Fruit fly (Drosophila melanogaster) whole organism, adult: ENCODE data around the gene Npc2f.

Experiments used
- CG11617 ChIP-seq: fragments of 200-800 bp; sonication (Bioruptor generic); optimal IDR thresholded peaks from 2 replicates; lab custom pipeline; 2017; ENCODE audit warnings: mild to moderate bottlenecking, missing biosample characterization, missing genetic modification reagents, missing genetic modification characterization
- CG12768 ChIP-seq: fragments of 200-800 bp; sonication (Bioruptor generic); optimal IDR thresholded peaks from 2 replicates; lab custom pipeline; 2017; ENCODE audit warnings: missing biosample characterization, missing genetic modification characterization, mild to moderate bottlenecking, moderate library complexity, missing genetic modification reagents
- CG14711 ChIP-seq: fragments of 200-800 bp; sonication (Bioruptor generic); optimal IDR thresholded peaks from 2 replicates; lab custom pipeline; 2018; ENCODE audit warnings: missing biosample characterization, mild to moderate bottlenecking, missing genetic modification characterization, moderate library complexity
- CG1620 ChIP-seq: fragments of 200-800 bp; sonication (Bioruptor generic); optimal IDR thresholded peaks from 2 replicates; lab custom pipeline; 2016; ENCODE audit warnings: missing biosample characterization, missing genetic modification characterization
- CG33017 ChIP-seq: fragments of 200-800 bp; sonication (Bioruptor generic); optimal IDR thresholded peaks from 2 replicates; lab custom pipeline; 2018; ENCODE audit warnings: missing biosample characterization, mild to moderate bottlenecking, missing genetic modification characterization, moderate library complexity
- CG5204 ChIP-seq: fragments of 200-800 bp; sonication (Bioruptor generic); optimal IDR thresholded peaks from 2 replicates; lab custom pipeline; 2016; ENCODE audit warnings: missing biosample characterization, missing genetic modification characterization
- CG7045 ChIP-seq: fragments of 200-800 bp; sonication (Bioruptor generic); optimal IDR thresholded peaks from 2 replicates; lab custom pipeline; 2017; ENCODE audit warnings: missing biosample characterization, mild to moderate bottlenecking, missing genetic modification characterization
- CG7101 ChIP-seq: fragments of 200-800 bp; sonication (Bioruptor generic); optimal IDR thresholded peaks from 2 replicates; lab custom pipeline; 2018; ENCODE audit warnings: missing biosample characterization, mild to moderate bottlenecking, missing genetic modification characterization, moderate library complexity
- Clk ChIP-seq: fragments of 200-800 bp; sonication (Bioruptor generic); optimal IDR thresholded peaks from 2 replicates; lab custom pipeline; 2017; ENCODE audit warnings: missing biosample characterization, missing genetic modification characterization
- Crg-1 ChIP-seq: fragments of 200-800 bp; sonication (Bioruptor generic); optimal IDR thresholded peaks from 2 replicates; lab custom pipeline; 2016; ENCODE audit warnings: missing biosample characterization, missing genetic modification characterization
- Hr96 ChIP-seq: fragments of 200-800 bp; sonication (Bioruptor generic); optimal IDR thresholded peaks from 2 replicates; lab custom pipeline; 2016; ENCODE audit warnings: missing biosample characterization, missing genetic modification characterization
- Mnt ChIP-seq: fragments of 200-800 bp; sonication (Bioruptor generic); optimal IDR thresholded peaks from 2 replicates; lab custom pipeline; 2016; ENCODE audit warnings: missing biosample characterization, mild to moderate bottlenecking, missing genetic modification characterization
- bab1 ChIP-seq: fragments of 200-800 bp; sonication (Bioruptor generic); optimal IDR thresholded peaks from 3 replicates; lab custom pipeline; 2019; ENCODE audit warnings: missing biosample characterization, mild to moderate bottlenecking, missing genetic modification characterization, moderate library complexity
- cic ChIP-seq: fragments of 200-800 bp; sonication (Bioruptor generic); optimal IDR thresholded peaks from 2 replicates; lab custom pipeline; 2017; ENCODE audit warnings: missing biosample characterization, mild to moderate bottlenecking, missing genetic modification characterization, moderate library complexity
- cnc ChIP-seq, 2 experiments: fragments of >200 bp; optimal IDR thresholded peaks; 2 replicates each; lab custom pipeline; 2017
- kay ChIP-seq: fragments of 200-800 bp; sonication (Bioruptor generic); peaks from one replicate; lab custom pipeline; 2016; ENCODE audit warnings: missing biosample characterization, missing genetic modification characterization, borderline replicate concordance
- ovo ChIP-seq: fragments of 200-800 bp; sonication (Bioruptor generic); optimal IDR thresholded peaks from 2 replicates; lab custom pipeline; 2016; ENCODE audit warnings: missing biosample characterization, missing genetic modification characterization
- pad ChIP-seq: fragments of 200-800 bp; sonication (Bioruptor generic); optimal IDR thresholded peaks from 3 replicates; lab custom pipeline; 2017; ENCODE audit warnings: missing biosample characterization, missing genetic modification characterization, mild to moderate bottlenecking, moderate library complexity, missing genetic modification reagents
- tj ChIP-seq: fragments of 200-800 bp; sonication (Bioruptor generic); optimal IDR thresholded peaks from 3 replicates; lab custom pipeline; 2017; ENCODE audit warnings: missing biosample characterization, mild to moderate bottlenecking, missing genetic modification characterization, moderate library complexity
- toe ChIP-seq: fragments of 200-800 bp; sonication (Bioruptor generic); optimal IDR thresholded peaks from 2 replicates; lab custom pipeline; 2016; ENCODE audit warnings: missing biosample characterization, missing genetic modification characterization

Npc2f gene

DNA sequence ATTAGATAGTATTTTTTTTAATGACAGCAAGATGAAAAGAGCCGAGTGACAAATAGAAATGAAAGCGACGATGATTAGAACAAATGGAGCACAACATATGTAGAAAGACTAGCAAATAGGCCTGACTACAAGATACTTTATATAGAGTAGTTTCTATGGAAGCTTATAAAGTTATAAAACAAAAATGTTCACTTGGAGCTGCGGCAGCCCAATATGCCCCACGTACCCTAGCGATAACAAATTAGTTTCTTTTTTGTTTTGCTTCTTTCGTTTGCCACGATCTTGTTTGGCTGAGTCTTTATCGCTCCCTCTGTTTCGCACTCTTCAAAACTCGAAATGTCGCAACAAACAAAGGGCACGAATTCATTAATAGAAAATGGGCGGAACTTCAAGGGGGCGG lies 37.0 kb upstream of the Npc2f start:
- TF ChIP-seq pad (GFP tag; lab: Kevin White, UChicago) (no peak), CG7101 (tag; lab: Kevin White, UChicago) (no peak), CG7045 (GFP tag; lab: Kevin White, UChicago) (no peak), bab1 (no peak), cnc (optimal IDR thresholded peaks at IDR 0.05; lab: Kevin White, UChicago) (no peak), CG14711 (tag; lab: Kevin White, UChicago) (no peak), CG12768 (GFP tag; lab: Kevin White, UChicago) (no peak), Clk (GFP tag; lab: Kevin White, UChicago) (no peak), ovo (GFP tag; lab: Kevin White, UChicago) (no peak), CG11617 (GFP tag; lab: Kevin White, UChicago) (no peak), Hr96 (GFP tag; lab: Kevin White, UChicago) (no peak), CG33017 (tag; lab: Kevin White, UChicago) (no peak), kay (no peak)

DNA sequence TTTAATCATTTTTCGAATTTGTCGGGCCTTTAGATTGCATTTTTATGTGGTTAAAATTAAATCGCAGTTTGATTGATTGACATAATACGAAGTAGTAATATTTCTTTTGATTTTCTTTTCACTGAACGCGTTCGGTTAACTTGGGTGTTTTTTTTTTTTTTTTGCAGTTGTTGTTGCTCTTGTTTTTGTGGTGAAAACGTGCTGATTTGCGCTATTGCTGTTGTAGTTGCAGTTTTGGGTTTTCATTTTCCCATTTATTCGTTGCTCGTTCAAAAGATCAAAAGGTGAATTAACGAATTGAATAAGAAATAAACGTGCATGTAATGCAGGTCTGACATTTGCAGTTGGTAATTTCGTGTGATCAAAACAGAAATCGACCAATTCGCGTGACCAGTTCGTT lies 36.3 kb upstream of the Npc2f start:
- no peak for TF ChIP-seq CG1620 (GFP tag; lab: Kevin White, UChicago)
- peak; percentile 71 for TF ChIP-seq tj (GFP tag; lab: Kevin White, UChicago)
- no peak for TF ChIP-seq Clk (GFP tag; lab: Kevin White, UChicago)
- no peak for TF ChIP-seq CG33017 (tag; lab: Kevin White, UChicago)

DNA sequence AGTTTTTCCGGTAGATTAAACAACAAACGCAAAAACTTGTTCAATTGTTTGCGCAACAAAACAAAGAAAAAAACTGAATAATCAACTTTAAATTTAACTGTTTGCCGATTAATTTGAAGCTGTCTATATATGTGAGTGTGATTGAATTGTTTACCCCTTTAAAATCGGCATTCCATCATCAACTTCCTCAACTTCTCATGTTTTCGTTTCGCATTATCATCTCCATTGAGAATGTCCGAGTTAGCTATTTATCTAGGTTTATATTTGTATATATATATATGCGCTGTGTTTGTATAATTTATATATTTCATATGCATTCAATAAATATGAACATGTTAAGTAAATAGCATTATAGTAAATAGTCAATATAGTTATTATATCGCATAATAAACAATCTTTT lies 35.3 kb upstream of the Npc2f start:
- TF ChIP-seq kay, result peak; percentile 76
- no peak for TF ChIP-seq CG14711 (tag; lab: Kevin White, UChicago)

DNA sequence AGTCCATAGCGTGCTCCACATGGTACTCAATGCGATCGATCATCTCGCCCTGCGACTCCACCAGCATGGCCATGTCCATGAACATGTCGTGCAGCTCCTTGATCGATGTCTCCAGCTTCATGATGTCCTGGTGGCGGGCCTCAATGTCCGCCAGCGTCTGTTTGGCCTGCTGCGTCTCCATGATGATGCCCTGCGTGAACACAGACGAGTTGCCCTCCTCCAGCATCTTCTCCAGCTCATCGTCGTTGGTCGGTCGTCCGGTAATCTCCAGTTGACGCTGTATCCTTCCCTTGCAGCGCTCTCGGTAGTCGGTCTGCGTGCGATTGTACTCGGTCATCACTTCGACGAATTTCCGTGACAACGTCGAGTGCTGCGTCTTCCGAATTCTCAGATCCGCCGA lies 34.0 kb upstream of the Npc2f start:
- no peak for TF ChIP-seq CG33017 (tag; lab: Kevin White, UChicago)
- TF ChIP-seq CG14711 (tag; lab: Kevin White, UChicago), result no peak
- no peak for TF ChIP-seq CG7101 (tag; lab: Kevin White, UChicago)
- TF ChIP-seq CG5204 (GFP tag; lab: Kevin White, UChicago), result no peak
- TF ChIP-seq CG7045 (GFP tag; lab: Kevin White, UChicago), result no peak
- no peak for TF ChIP-seq Clk (GFP tag; lab: Kevin White, UChicago)
- no peak for TF ChIP-seq tj (GFP tag; lab: Kevin White, UChicago)
- TF ChIP-seq cnc (optimal IDR thresholded peaks at IDR 0.05; lab: Kevin White, UChicago), result no peak
- TF ChIP-seq kay, result no peak
- TF ChIP-seq Mnt (GFP tag; lab: Kevin White, UChicago), result no peak
- no peak for TF ChIP-seq Crg-1 (GFP tag; lab: Kevin White, UChicago)

DNA sequence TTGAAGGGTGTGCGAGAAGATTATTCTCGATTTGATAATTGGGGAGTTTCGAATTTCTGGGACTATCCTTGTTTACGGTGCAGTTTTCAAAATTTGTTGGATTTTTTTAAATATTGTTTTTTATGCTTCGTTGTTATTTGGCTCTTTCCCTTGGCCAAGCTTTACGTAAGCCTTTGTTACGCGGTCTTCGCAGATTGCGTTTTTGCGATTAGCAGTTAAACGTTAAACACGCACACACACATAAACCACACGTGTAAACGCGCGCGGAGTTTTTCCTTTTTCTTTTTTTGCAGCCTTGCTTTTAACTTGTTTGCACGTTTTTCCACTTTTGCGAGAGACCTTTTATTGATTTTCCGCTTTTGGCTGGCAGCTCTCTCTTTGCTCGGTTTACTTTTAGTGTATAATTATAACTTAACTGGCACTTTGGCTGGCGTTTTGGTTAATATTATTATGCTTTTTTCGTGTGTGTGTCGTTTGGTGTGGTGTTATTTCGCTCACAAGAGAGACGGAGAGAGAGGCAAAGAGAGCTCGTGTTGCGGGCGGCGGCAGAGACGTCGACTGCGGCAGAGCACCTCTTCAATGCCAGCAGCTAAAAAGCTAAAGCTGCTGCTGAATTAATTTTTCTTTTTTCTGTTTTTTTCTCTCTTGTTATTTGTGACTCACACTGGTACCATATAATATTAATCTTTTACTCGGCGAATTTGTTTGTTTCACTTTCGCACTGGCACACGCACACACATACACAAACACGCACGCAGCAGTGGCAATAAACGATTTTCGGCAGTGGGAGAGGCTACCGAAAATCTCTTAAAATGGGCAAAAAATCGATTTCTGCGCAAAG lies 33.0 kb upstream of the Npc2f start:
- peak; percentile 48 for TF ChIP-seq tj (GFP tag; lab: Kevin White, UChicago)
- peak; percentile 76 for TF ChIP-seq kay
- no peak for TF ChIP-seq ovo (GFP tag; lab: Kevin White, UChicago)

DNA sequence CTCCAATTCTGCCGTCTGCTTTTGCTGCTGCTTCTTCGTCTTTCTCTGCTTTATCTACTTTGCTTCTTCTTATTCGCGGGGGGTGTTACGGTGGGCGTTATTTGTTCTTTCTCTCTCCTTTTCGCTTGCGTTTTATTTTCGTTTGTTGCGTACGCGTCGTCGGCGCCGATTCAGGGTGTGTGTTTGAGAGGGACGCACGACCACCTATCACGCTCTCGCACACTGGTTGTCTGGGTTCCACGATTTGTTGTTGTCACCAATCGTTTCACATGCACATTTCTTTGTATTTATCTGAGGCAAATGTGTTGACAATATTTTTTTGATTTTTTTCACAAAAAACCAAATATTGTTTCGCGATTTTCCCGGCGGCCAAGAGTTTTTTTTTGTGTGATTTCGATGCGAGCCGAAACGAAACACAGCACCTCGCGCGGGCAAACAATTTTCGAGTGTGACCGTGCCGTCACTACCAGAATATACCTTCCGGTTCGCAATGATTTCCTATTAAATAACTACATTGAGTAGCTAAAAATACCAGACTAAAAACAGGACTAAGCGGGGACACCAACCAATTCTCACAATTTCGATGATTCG lies 32.3 kb upstream of the Npc2f start, which contains the start of gene Syx1A:
Gene Syx1A, minus strand, starts transcription at position 452 of the 591 bp plus-strand sequence.
- peak; percentile 28 for TF ChIP-seq CG14711 (tag; lab: Kevin White, UChicago)
- TF ChIP-seq bab1, result peak; percentile 49
- no peak for TF ChIP-seq CG7045 (GFP tag; lab: Kevin White, UChicago)
- TF ChIP-seq Hr96 (GFP tag; lab: Kevin White, UChicago), result peak; percentile 19
- no peak for TF ChIP-seq kay
- TF ChIP-seq Crg-1 (GFP tag; lab: Kevin White, UChicago), result peak; percentile 34
- TF ChIP-seq CG12768 (GFP tag; lab: Kevin White, UChicago), result no peak
- peak; percentile 64 for TF ChIP-seq tj (GFP tag; lab: Kevin White, UChicago)
- TF ChIP-seq pad (GFP tag; lab: Kevin White, UChicago), result no peak
- TF ChIP-seq CG11617 (GFP tag; lab: Kevin White, UChicago), result peak; percentile 34
- no peak for TF ChIP-seq cnc (optimal IDR thresholded peaks at IDR 0.05; lab: Kevin White, UChicago)
- TF ChIP-seq CG7101 (tag; lab: Kevin White, UChicago), result no peak
- TF ChIP-seq ovo (GFP tag; lab: Kevin White, UChicago), result peak; percentile 26
- peak; percentile 52 for TF ChIP-seq cic
- TF ChIP-seq toe, result no peak
- peak; percentile 47 for TF ChIP-seq Mnt (GFP tag; lab: Kevin White, UChicago)
- peak; percentile 3 for TF ChIP-seq CG5204 (GFP tag; lab: Kevin White, UChicago)
- no peak for TF ChIP-seq Clk (GFP tag; lab: Kevin White, UChicago)
- TF ChIP-seq CG33017 (tag; lab: Kevin White, UChicago), result peak; percentile 33
- peak; percentile 34 for TF ChIP-seq CG1620 (GFP tag; lab: Kevin White, UChicago)
